Worm (Caenorhabditis elegans): ENCODE data around the gene F55B11.7.
A peak's percentile ranks its signal among the peaks of the same experiment; 100 is the strongest.

F55B11.7 gene

DNA sequence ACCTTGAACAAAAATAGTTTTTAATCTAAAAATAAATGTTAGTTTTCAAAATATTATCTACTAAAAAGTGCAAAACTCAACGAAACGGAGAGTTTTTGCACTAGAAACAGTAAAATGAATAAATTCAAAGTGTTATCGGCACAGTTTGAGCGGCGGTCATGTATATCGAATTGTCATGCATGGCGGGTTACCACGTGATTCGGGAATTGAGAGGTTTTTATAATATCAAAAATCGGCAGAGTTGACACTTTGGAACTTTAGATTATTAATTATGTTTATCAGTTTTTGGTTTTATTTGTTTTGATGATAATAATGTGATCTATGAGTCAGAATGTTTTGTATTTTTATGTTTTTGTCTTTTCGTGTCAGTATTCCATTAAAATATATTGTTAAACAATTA, 8.5 kb downstream of the F55B11.7 start:
- TF ChIP-seq pbrm-1 (GFP tag; IDR thresholded peaks at IDR 0.05) = no peak
- peak in 1 of 2 experiments; percentile 50 for TF ChIP-seq let-607 (tag; optimal IDR thresholded peaks at IDR 0.05)
- TF ChIP-seq nhr-80 (tag; optimal IDR thresholded peaks at IDR 0.05) = peak; percentile 68
- peak; percentile 48 for TF ChIP-seq unc-62 (GFP tag; optimal IDR thresholded peaks at IDR 0.05)
- no peak for TF ChIP-seq egl-18 (GFP tag; IDR thresholded peaks at IDR 0.05)

DNA sequence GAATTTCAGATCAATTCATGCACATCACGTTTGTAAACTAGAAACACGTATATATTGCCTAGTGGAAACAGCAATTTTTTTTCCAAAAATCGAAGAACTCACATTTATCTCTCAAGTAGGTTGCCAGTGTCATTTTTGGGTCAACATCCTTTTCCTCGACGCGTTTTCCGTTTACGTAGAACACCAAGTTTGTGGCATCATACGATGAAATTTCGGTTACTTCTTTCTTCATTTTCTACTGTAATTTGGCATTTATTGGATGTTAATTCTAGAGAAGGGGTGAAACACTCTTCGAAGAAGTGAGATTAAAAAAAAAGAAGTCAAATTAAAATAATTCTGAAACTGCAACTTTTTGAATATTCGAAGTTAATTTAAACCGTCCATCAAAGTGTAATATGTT, 9.2 kb downstream of the F55B11.7 start, which contains the start of gene xdh-1:
Gene xdh-1 (minus strand): TSS at position 240 of the 400 bp plus-strand sequence.
- TF ChIP-seq F49E8.2 (tag; optimal IDR thresholded peaks at IDR 0.05; ENCODE audit: insufficient read depth) = no peak
- no peak for TF ChIP-seq snpc-4 (GFP tag; optimal IDR thresholded peaks at IDR 0.05)
- TF ChIP-seq snpc-4 (tag; optimal IDR thresholded peaks at IDR 0.05) = peak in 1 of 4 experiments; percentile 18

DNA sequence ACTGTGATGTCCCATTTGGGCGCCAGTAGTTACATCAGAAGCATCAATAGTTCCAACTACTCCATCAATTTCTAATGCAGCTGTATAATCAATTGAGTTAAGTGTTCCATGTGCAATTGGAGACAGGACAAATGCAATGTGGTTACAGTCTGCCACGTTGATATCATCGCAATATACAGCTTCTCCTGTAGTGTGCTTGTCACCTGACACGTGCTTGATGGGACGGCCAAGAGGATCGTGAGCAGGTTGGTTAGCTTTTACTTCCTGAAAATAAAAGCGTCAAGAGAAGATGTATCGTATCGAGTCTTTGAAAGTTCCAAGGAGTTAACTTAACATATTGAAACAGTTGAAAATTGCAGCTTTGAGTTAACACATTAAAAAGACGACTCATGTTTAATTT, 13.3 kb downstream of the F55B11.7 start:
- no peak for TF ChIP-seq him-1 (tag; optimal IDR thresholded peaks at IDR 0.05)
- peak; percentile 71; the same call in 1 of the 2 replicates for TF ChIP-seq attf-6 (GFP tag; IDR thresholded peaks at IDR 0.05)

- no peak for TF ChIP-seq bed-1 (GFP tag; IDR thresholded peaks at IDR 0.05)
- TF ChIP-seq die-1 (tag; optimal IDR thresholded peaks at IDR 0.05) = no peak
- no peak for TF ChIP-seq nhr-27 (tag; optimal IDR thresholded peaks at IDR 0.05)
- TF ChIP-seq F23B12.7 (tag; optimal IDR thresholded peaks at IDR 0.05; ENCODE audit: insufficient read depth) = no peak
- TF ChIP-seq tbp1 (GFP tag; optimal IDR thresholded peaks at IDR 0.05) = no peak
- TF ChIP-seq snpc-1.3 (tag; optimal IDR thresholded peaks at IDR 0.05; ENCODE audit: insufficient read depth) = no peak
- no peak for TF ChIP-seq ama-1 (optimal IDR thresholded peaks at IDR 0.05)
- no peak for TF ChIP-seq ama-1 (GFP tag; optimal IDR thresholded peaks at IDR 0.05)
- no peak for TF ChIP-seq hlh-12 (tag; optimal IDR thresholded peaks at IDR 0.05)
- TF ChIP-seq chd-7 (tag; optimal IDR thresholded peaks at IDR 0.05) = no peak
- no peak for TF ChIP-seq ceh-91 (GFP tag; IDR thresholded peaks at IDR 0.05)
- TF ChIP-seq attf-3 (GFP tag; conservative IDR thresholded peaks at IDR 0.05) = no peak
- no peak for TF ChIP-seq efl-1 (GFP tag; optimal IDR thresholded peaks at IDR 0.05)
- TF ChIP-seq attf-6 (GFP tag; IDR thresholded peaks at IDR 0.05) = no peak
- TF ChIP-seq mcd-1 (GFP tag; IDR thresholded peaks at IDR 0.05) = no peak
- no peak for TF ChIP-seq B0019.2 (GFP tag; conservative IDR thresholded peaks at IDR 0.05)
- TF ChIP-seq zfh-2 (GFP tag; conservative IDR thresholded peaks at IDR 0.05) = no peak
- TF ChIP-seq F55B11.4 (tag; optimal IDR thresholded peaks at IDR 0.05; ENCODE audit: borderline replicate concordance, insufficient read depth) = no peak
- TF ChIP-seq F57A8.1 (GFP tag; optimal IDR thresholded peaks at IDR 0.05) = no peak
Measured at ce11 chrIV:14395531-14395930, 26.3 kb downstream of the F55B11.7 start.

ce11 chrIV:14394812-14395211, 27.0 kb downstream of the F55B11.7 start:
- TF ChIP-seq rec-8 (tag; optimal IDR thresholded peaks at IDR 0.05) (no peak), akir-1 (GFP tag; optimal IDR thresholded peaks at IDR 0.05) (no peak), attf-6 (GFP tag; IDR thresholded peaks at IDR 0.05) (peak; percentile 68; the same call in 1 of the 2 replicates), aptf-3 (GFP tag; IDR thresholded peaks at IDR 0.05) (no peak), let-526 (GFP tag; IDR thresholded peaks at IDR 0.05) (no peak)
